Fruit fly (Drosophila melanogaster) whole organism, pupa: ENCODE measurements around the gene CAH9.

Experiments
- CG10348 ChIP-seq: fragments of 200-800 bp; sonication (Bioruptor generic); IDR thresholded peaks from 2 replicates; pipeline ENCODE4 v1.3.6; 2022; ENCODE audit warnings: missing biosample characterization, missing genetic modification characterization
- CG12605 ChIP-seq: fragments of 200-800 bp; sonication (Bioruptor generic); IDR thresholded peaks from 2 replicates; pipeline ENCODE4 v1.3.6; 2022; ENCODE audit warnings: missing biosample characterization, missing genetic modification characterization
- CG13204 ChIP-seq: fragments of 200-800 bp; sonication (Bioruptor generic); optimal IDR thresholded peaks from 2 replicates; lab custom pipeline; 2018; ENCODE audit warnings: missing biosample characterization, mild to moderate bottlenecking, missing genetic modification characterization, moderate library complexity
- CG14655 ChIP-seq: fragments of 200-800 bp; sonication (Bioruptor generic); optimal IDR thresholded peaks from 3 replicates; lab custom pipeline; 2017; ENCODE audit warnings: mild to moderate bottlenecking, missing biosample characterization, missing genetic modification reagents, missing genetic modification characterization
- CG15710 ChIP-seq: fragments of 200-800 bp; sonication (Bioruptor generic); optimal IDR thresholded peaks from 2 replicates; lab custom pipeline; 2018; ENCODE audit warnings: missing biosample characterization, mild to moderate bottlenecking, missing genetic modification characterization, moderate library complexity
- CG17806 ChIP-seq: fragments of 200-800 bp; sonication (Bioruptor generic); optimal IDR thresholded peaks from 2 replicates; lab custom pipeline; 2018; ENCODE audit warnings: missing biosample characterization, mild to moderate bottlenecking, missing genetic modification characterization, moderate library complexity
- CG32121 ChIP-seq: fragments of 200-800 bp; sonication (Bioruptor generic); IDR thresholded peaks from 2 replicates; pipeline ENCODE4 v1.3.6; 2022; ENCODE audit warnings: missing biosample characterization, missing genetic modification characterization
- CG34367 ChIP-seq: fragments of 200-800 bp; sonication (Bioruptor generic); optimal IDR thresholded peaks from 2 replicates; lab custom pipeline; 2018; ENCODE audit warnings: missing biosample characterization, mild to moderate bottlenecking, missing genetic modification characterization
- CG4496 ChIP-seq: fragments of 200-800 bp; sonication (Bioruptor generic); IDR thresholded peaks from 3 replicates; pipeline ENCODE4 v1.3.6; 2022; ENCODE audit warnings: missing biosample characterization, missing genetic modification characterization
- CG8159 ChIP-seq: fragments of 200-800 bp; sonication (Bioruptor generic); optimal IDR thresholded peaks from 3 replicates; lab custom pipeline; 2018; ENCODE audit warnings: missing biosample characterization, mild to moderate bottlenecking, missing genetic modification characterization, moderate library complexity
- CG8301 ChIP-seq: fragments of 200-800 bp; sonication (Bioruptor generic); optimal IDR thresholded peaks from 2 replicates; lab custom pipeline; 2018; ENCODE audit warnings: missing biosample characterization, mild to moderate bottlenecking, missing genetic modification characterization
- CG9948 ChIP-seq: fragments of 200-800 bp; sonication (Bioruptor generic); optimal IDR thresholded peaks from 2 replicates; lab custom pipeline; 2018; ENCODE audit warnings: missing biosample characterization, mild to moderate bottlenecking, missing genetic modification characterization, moderate library complexity
- D1 ChIP-seq: fragments of 200-800 bp; sonication (Bioruptor generic); optimal IDR thresholded peaks from 2 replicates; lab custom pipeline; 2018; ENCODE audit warnings: missing biosample characterization, mild to moderate bottlenecking, missing genetic modification characterization, moderate library complexity
- EcR ChIP-seq: fragments of 200-800 bp; sonication (Bioruptor generic); optimal IDR thresholded peaks from 3 replicates; lab custom pipeline; 2019; ENCODE audit warnings: missing biosample characterization, missing genetic modification characterization, mild to moderate bottlenecking, moderate library complexity, missing genetic modification reagents
- Ets98B ChIP-seq: fragments of 200-800 bp; sonication (Bioruptor generic); IDR thresholded peaks from 2 replicates; pipeline ENCODE4 v1.3.6; 2022; ENCODE audit warnings: missing biosample characterization, missing genetic modification characterization
- Pif1A ChIP-seq: fragments of 200-800 bp; sonication (Bioruptor generic); optimal IDR thresholded peaks from 3 replicates; lab custom pipeline; 2016; ENCODE audit warnings: missing biosample characterization, missing genetic modification characterization
- Pif1B ChIP-seq: fragments of 200-800 bp; sonication (Bioruptor generic); optimal IDR thresholded peaks from 3 replicates; lab custom pipeline; 2016; ENCODE audit warnings: missing biosample characterization, missing genetic modification characterization
- Snoo ChIP-seq: fragments of 200-800 bp; sonication (Bioruptor generic); optimal IDR thresholded peaks from 3 replicates; lab custom pipeline; 2017; ENCODE audit warnings: missing biosample characterization, mild to moderate bottlenecking, missing genetic modification characterization, inconsistent platforms
- fd96Ca ChIP-seq: fragments of 200-800 bp; sonication (Bioruptor generic); IDR thresholded peaks from 3 replicates; pipeline ENCODE4 v1.3.6; 2022; ENCODE audit warnings: missing biosample characterization, missing genetic modification characterization
- gl ChIP-seq: fragments of 200-800 bp; sonication (Bioruptor generic); optimal IDR thresholded peaks from 2 replicates; lab custom pipeline; 2018; ENCODE audit warnings: missing biosample characterization, mild to moderate bottlenecking, missing genetic modification characterization
- rn ChIP-seq: fragments of 200-800 bp; sonication (Bioruptor generic); IDR thresholded peaks from 2 replicates; pipeline ENCODE4 v1.3.6; 2022; ENCODE audit warnings: missing biosample characterization, missing genetic modification characterization

The CAH9 gene

DNA sequence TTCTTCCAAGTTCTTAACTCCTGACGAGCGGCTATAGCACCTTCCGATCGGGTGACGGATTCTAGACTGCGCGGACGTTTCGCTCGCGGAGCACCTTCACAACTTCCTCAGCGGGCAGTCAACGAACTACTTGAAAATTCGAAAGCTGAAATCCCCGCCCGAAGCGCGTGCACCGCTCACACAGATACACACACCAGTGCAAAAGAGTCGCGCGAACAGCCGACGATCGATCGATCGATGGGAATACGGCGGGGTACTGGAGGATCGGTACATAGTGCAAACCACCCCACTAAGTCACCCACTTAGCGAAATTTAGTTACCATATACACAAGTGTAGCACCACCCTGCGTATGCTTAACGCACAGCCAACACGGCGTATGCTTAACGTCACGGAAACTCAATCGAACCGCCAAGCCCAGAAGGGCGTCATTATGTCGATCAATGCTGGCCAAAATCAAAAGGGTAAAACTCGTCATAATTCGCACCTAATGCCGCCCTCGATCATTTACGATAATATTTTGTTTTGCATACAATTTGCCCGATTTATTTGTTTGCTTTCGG is at the start of gene CAH9:
TSS of gene CAH9 (minus strand) at position 51 of the 561 bp plus-strand sequence.
- no peak for TF ChIP-seq CG15710 (tag; lab: Kevin White, UChicago)
- TF ChIP-seq CG12605 (GFP tag; lab: Robert Waterston, UW) = no peak
- no peak for TF ChIP-seq Pif1A (GFP tag; lab: Kevin White, UChicago)
- no peak for TF ChIP-seq CG14655 (GFP tag; lab: Kevin White, UChicago)
- TF ChIP-seq rn (GFP tag; lab: Robert Waterston, UW) = no peak
- TF ChIP-seq CG17806 (tag; lab: Kevin White, UChicago) = no peak
- TF ChIP-seq CG8301 (tag; lab: Kevin White, UChicago) = no peak
- TF ChIP-seq CG8159 (tag; lab: Kevin White, UChicago) = no peak
- no peak for TF ChIP-seq Ets98B (GFP tag; lab: Robert Waterston, UW)
- no peak for TF ChIP-seq D1 (tag; lab: Kevin White, UChicago)
- TF ChIP-seq CG34367 = no peak
- no peak for TF ChIP-seq CG10348 (GFP tag; lab: Robert Waterston, UW)
- TF ChIP-seq CG32121 (GFP tag; lab: Robert Waterston, UW) = no peak
- no peak for TF ChIP-seq Pif1B
- no peak for TF ChIP-seq EcR (GFP tag; lab: Kevin White, UChicago)
- TF ChIP-seq CG4496 (GFP tag; lab: Robert Waterston, UW) = no peak
- no peak for TF ChIP-seq gl (tag; lab: Kevin White, UChicago)
- no peak for TF ChIP-seq Snoo (tag; lab: Kevin White, UChicago)
- no peak for TF ChIP-seq CG9948
- TF ChIP-seq fd96Ca (GFP tag; lab: Robert Waterston, UW) = no peak

- no peak for TF ChIP-seq CG13204
- no peak for TF ChIP-seq Snoo (tag; lab: Kevin White, UChicago)
- TF ChIP-seq CG34367 = no peak
- no peak for TF ChIP-seq CG12605 (GFP tag; lab: Robert Waterston, UW)
- no peak for TF ChIP-seq CG8159 (tag; lab: Kevin White, UChicago)
Measured at dm6 chr3R:27154001-27154400, 48.0 kb upstream of the CAH9 start.

DNA sequence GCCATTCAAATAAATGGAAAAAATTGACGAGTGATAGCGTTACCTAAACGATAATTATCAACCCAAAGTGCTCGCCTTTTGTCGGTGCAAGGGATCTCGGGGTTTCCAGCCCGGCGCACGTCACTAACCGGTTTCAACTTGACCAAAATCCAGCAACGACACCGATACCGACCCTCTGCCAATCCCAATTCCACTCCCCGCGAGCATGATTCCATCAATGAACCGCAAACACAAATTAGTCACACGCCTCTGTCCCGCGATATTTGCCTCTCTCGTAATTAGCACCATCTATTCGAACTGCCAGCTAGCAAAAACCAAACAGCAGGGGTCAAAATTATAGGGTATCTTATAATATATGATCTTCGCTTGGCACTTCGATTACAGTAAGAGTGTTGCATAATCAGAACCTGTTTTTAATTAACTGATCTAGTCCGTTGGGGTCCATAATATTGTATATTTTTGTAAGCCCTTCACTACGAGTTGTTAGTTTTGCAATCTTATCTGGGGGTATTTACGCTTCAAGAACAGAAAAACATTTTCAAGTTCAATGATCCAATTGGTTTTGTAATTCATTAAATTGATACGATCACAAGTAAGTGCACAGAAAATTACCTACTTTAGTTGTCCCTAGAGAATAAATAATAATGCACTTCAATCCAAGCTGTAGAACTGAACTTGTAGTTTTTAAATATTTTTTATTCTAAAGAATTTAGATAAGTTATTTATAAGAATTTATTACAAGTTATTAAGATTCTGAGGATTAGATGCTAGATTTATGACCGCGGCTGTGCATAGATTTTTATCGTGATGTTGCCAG is 47.3 kb upstream of the CAH9 start:
- peak; percentile 17 for TF ChIP-seq CG13204
- TF ChIP-seq CG9948 = peak; percentile 37
- TF ChIP-seq CG8159 (tag; lab: Kevin White, UChicago) = peak; percentile 57
- peak; percentile 4 for TF ChIP-seq CG34367
- peak; percentile 31 for TF ChIP-seq CG17806 (tag; lab: Kevin White, UChicago)
- no peak for TF ChIP-seq fd96Ca (GFP tag; lab: Robert Waterston, UW)
- TF ChIP-seq Pif1B = no peak
- TF ChIP-seq Snoo (tag; lab: Kevin White, UChicago) = peak; percentile 2
- TF ChIP-seq Pif1A (GFP tag; lab: Kevin White, UChicago) = no peak
- TF ChIP-seq CG8301 (tag; lab: Kevin White, UChicago) = peak; percentile 13
- peak; percentile 41 for TF ChIP-seq CG15710 (tag; lab: Kevin White, UChicago)
- peak; percentile 63 for TF ChIP-seq CG14655 (GFP tag; lab: Kevin White, UChicago)

dm6 chr3R:27152129-27152968 is 46.4 kb upstream of the CAH9 start:
- no peak for TF ChIP-seq D1 (tag; lab: Kevin White, UChicago)
- TF ChIP-seq Ets98B (GFP tag; lab: Robert Waterston, UW) = peak; percentile 37; the same call in 1 of the 2 replicates
- TF ChIP-seq gl (tag; lab: Kevin White, UChicago) = no peak
- TF ChIP-seq CG4496 (GFP tag; lab: Robert Waterston, UW) = no peak
- peak; percentile 10 for TF ChIP-seq CG9948
- peak; percentile 37 for TF ChIP-seq CG8159 (tag; lab: Kevin White, UChicago)
- no peak for TF ChIP-seq CG13204
- TF ChIP-seq CG17806 (tag; lab: Kevin White, UChicago) = peak; percentile 34
- TF ChIP-seq CG12605 (GFP tag; lab: Robert Waterston, UW) = no peak
- TF ChIP-seq CG8301 (tag; lab: Kevin White, UChicago) = peak; percentile 55
- TF ChIP-seq CG10348 (GFP tag; lab: Robert Waterston, UW) = no peak
- no peak for TF ChIP-seq CG15710 (tag; lab: Kevin White, UChicago)
- TF ChIP-seq rn (GFP tag; lab: Robert Waterston, UW) = no peak
- TF ChIP-seq CG34367 = no peak
- peak; percentile 34 for TF ChIP-seq Pif1B
- peak; percentile 50 for TF ChIP-seq Pif1A (GFP tag; lab: Kevin White, UChicago)
- peak; percentile 56; the same call in 1 of the 2 replicates for TF ChIP-seq CG32121 (GFP tag; lab: Robert Waterston, UW)
- no peak for TF ChIP-seq fd96Ca (GFP tag; lab: Robert Waterston, UW)
- TF ChIP-seq EcR (GFP tag; lab: Kevin White, UChicago) = peak; percentile 65
- TF ChIP-seq Snoo (tag; lab: Kevin White, UChicago) = peak; percentile 50
- TF ChIP-seq CG14655 (GFP tag; lab: Kevin White, UChicago) = peak; percentile 49

dm6 chr3R:27151516-27151823 is 45.5 kb upstream of the CAH9 start, which contains the start of gene Men-b:
Gene Men-b, plus strand, starts transcription at chr3R:27151662.
- TF ChIP-seq CG4496 (GFP tag; lab: Robert Waterston, UW) (peak; percentile 45; the same call in 2 of the 3 replicates), CG32121 (GFP tag; lab: Robert Waterston, UW) (no peak)
- TF ChIP-seq, all 21 proteins: peak for 1
